Worm (Caenorhabditis elegans) whole organism, mixed stage, embryonic: ENCODE data around the gene C32B5.6.

Experiments
- blmp-1 ChIP-seq: fragments of 150-350 bp; optimal IDR thresholded peaks from 2 replicates; lab custom pipeline; 2014; ENCODE audit warnings: missing biosample characterization, missing genetic modification characterization
- elt-3 ChIP-seq: fragments of 150-350 bp; optimal IDR thresholded peaks from 2 replicates; lab custom pipeline; 2014; ENCODE audit warnings: missing biosample characterization, missing genetic modification characterization
- lsy-2 ChIP-seq: fragments of 150-350 bp; optimal IDR thresholded peaks from 2 replicates; lab custom pipeline; 2014; ENCODE audit warnings: missing biosample characterization, missing genetic modification characterization
- nhr-12 ChIP-seq: fragments of 150-350 bp; optimal IDR thresholded peaks from 2 replicates; lab custom pipeline; 2014; ENCODE audit warnings: missing biosample characterization, missing genetic modification characterization
- nhr-28 ChIP-seq: fragments of 150-350 bp; optimal IDR thresholded peaks from 2 replicates; lab custom pipeline; 2014; ENCODE audit warnings: missing biosample characterization, missing genetic modification characterization
- nhr-76 ChIP-seq: sonication (generic microtip); optimal IDR thresholded peaks from 2 replicates; lab custom pipeline; 2017; ENCODE audit warnings: missing biosample characterization, missing genetic modification characterization
- snpc-4 ChIP-seq: fragments of 150-350 bp; optimal IDR thresholded peaks from 2 replicates; lab custom pipeline; 2014; ENCODE audit warnings: missing biosample characterization, missing genetic modification characterization
- unc-39 ChIP-seq: fragments of 150-350 bp; optimal IDR thresholded peaks from 2 replicates; lab custom pipeline; 2014; ENCODE audit warnings: missing biosample characterization, missing genetic modification characterization
- unc-62 ChIP-seq: fragments of 150-350 bp; optimal IDR thresholded peaks from 2 replicates; lab custom pipeline; 2014; ENCODE audit warnings: missing biosample characterization, missing genetic modification reagents, missing genetic modification characterization

DNA sequence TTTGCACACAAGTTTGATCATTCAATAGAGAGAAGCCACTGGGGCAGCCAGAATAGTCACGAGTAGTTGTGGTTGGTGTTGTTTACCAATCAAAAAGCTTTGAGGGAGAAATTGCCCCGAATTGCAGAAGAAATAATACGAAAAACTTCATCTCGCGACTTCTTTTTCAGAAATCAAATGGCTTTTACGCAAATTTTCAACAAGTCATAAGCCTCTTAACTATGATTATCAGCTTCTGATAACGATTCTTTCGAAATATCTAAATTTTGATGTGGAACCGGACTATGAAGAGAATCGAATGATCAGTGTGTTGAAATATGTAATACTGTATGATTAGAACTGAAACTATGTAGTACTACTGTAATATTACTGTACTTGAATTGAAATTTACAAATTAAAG, 47.9 kb upstream of the C32B5.6 start:
- TF ChIP-seq unc-39 (tag; lab: Kevin White, UChicago) = no peak
- no peak for TF ChIP-seq nhr-28
- no peak for TF ChIP-seq elt-3 (tag; lab: Kevin White, UChicago)
- TF ChIP-seq snpc-4 (tag; lab: Kevin White, UChicago) = no peak
- TF ChIP-seq lsy-2 (tag; lab: Kevin White, UChicago) = no peak
- no peak for TF ChIP-seq blmp-1 (tag; lab: Kevin White, UChicago)
- no peak for TF ChIP-seq nhr-12 (tag; lab: Kevin White, UChicago)
- TF ChIP-seq nhr-76 (tag; lab: Kevin White, UChicago) = no peak
- no peak for TF ChIP-seq unc-62 (GFP tag; lab: Kevin White, UChicago)
